Worm (Caenorhabditis elegans): Measurements from ENCODE around the gene K01A11.1.

Gene K01A11.1

DNA sequence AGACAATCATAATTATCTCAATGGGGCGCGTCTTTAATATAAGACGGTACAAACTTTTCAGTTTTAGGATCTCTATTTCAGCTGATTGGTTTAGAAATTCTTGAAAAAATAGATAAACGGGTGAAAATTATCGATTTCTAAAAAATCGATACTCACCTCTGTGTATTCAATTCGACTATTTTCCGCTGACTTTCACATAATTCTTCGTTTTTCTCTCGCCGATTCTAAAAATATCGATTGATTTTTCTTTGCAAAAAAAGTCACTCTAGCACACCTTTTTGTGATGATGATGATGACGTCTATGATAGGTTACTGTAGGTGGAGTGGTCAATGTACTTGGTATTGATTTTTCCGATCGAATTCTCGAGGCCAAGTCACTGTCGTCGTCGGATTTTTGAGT, 1.5 kb downstream of the K01A11.1 start:
- TF ChIP-seq ceh-28 (tag; optimal IDR thresholded peaks at IDR 0.05) (peak; percentile 82), gei-8 (GFP tag; optimal IDR thresholded peaks at IDR 0.05) (no peak), set-16 (GFP tag; IDR thresholded peaks at IDR 0.05) (no peak), nhr-111 (GFP tag; optimal IDR thresholded peaks at IDR 0.05) (no peak), ceh-20 (GFP tag; IDR thresholded peaks at IDR 0.05) (no peak), lin-13 (GFP tag; optimal IDR thresholded peaks at IDR 0.05) (no peak)

DNA sequence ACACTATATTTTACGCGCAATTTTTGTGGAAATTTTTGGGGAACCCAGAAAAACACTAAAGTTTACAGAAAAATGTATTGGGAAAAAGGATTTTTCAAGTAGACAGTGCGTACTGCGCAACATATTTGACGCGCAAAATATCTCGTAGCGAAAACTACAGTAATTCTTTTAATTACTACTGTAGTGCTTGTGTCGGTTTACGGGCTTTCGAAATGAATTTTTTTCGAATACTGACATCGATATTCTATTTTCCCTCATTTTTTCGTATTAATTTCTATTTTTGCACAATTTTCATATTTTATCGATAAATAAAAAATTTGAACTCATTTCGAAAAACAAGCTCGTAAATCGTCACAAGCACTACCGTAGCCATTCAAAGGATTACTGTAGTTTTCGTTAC, 2.7 kb downstream of the K01A11.1 start:
- TF ChIP-seq unc-62 (GFP tag; optimal IDR thresholded peaks at IDR 0.05 in 1 of 2): peak in 1 of 2 experiments; percentile 95
- no peak for TF ChIP-seq unc-62 (tag; optimal IDR thresholded peaks at IDR 0.05)
- no peak for TF ChIP-seq lin-13 (GFP tag; optimal IDR thresholded peaks at IDR 0.05)

DNA sequence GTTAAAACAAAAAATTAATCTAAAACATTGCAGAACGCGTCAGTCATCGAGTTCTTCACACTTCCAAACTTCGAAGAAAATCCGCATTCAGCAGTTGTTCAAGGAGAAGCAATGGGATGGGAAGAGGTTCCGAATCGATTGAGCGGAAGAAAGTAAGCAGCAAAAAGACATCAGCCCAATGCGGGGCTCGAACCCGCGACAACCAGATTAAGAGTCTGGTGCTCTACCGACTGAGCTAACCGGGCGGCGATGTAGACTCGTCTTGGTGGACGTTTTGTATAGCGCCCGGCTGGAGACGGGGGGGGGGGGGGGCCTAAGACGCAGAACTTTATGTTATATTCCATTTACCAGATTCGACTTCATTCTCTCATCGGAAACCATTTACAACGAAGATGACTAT, 4.5 kb downstream of the K01A11.1 start:
- TF ChIP-seq lim-7 (GFP tag; IDR thresholded peaks at IDR 0.05): peak; percentile 79
- TF ChIP-seq dpl-1 (GFP tag; optimal IDR thresholded peaks at IDR 0.05): no peak
- 0 out of 2 replicates have a peak, but pooled peaks have one; percentile 14 for TF ChIP-seq php-3 (GFP tag; IDR thresholded peaks at IDR 0.05)
- TF ChIP-seq madf-9 (GFP tag; conservative IDR thresholded peaks at IDR 0.05): no peak
- TF ChIP-seq vab-7 (GFP tag; IDR thresholded peaks at IDR 0.05): peak; percentile 51; the same call in 1 of the 2 replicates
- TF ChIP-seq ZK546.5 (tag; optimal IDR thresholded peaks at IDR 0.05): no peak
- TF ChIP-seq T26A8.4 (GFP tag; IDR thresholded peaks at IDR 0.05): 0 out of 2 replicates have a peak, but pooled peaks have one; percentile 15
- peak; percentile 54; the same call in 1 of the 2 replicates for TF ChIP-seq zfp-3 (GFP tag; conservative IDR thresholded peaks at IDR 0.05)
- peak; percentile 83 for TF ChIP-seq egl-43 (GFP tag; IDR thresholded peaks at IDR 0.05)
- 0 out of 2 replicates have a peak, but pooled peaks have one; percentile 36 for TF ChIP-seq ZK337.2 (GFP tag; IDR thresholded peaks at IDR 0.05)
- TF ChIP-seq set-16 (GFP tag; IDR thresholded peaks at IDR 0.05): peak; percentile 74
- peak; percentile 37 for TF ChIP-seq duxl-1 (tag; optimal IDR thresholded peaks at IDR 0.05; ENCODE audit: poor library complexity)
- peak; percentile 83 for TF ChIP-seq arid-1 (GFP tag; conservative IDR thresholded peaks at IDR 0.05)
- 0 out of 2 replicates have a peak, but pooled peaks have one; percentile 15 for TF ChIP-seq ceh-20 (GFP tag; IDR thresholded peaks at IDR 0.05)
- peak; percentile 22; the same call in 1 of the 2 replicates for TF ChIP-seq lin-1 (GFP tag; IDR thresholded peaks at IDR 0.05)
- TF ChIP-seq mes-2 (tag; optimal IDR thresholded peaks at IDR 0.05; ENCODE audit: poor library complexity, severe bottlenecking): no peak
- peak; percentile 66 for TF ChIP-seq lin-38 (GFP tag; IDR thresholded peaks at IDR 0.05)
- 0 out of 2 replicates have a peak, but pooled peaks have one; percentile 43 for TF ChIP-seq ctbp-1 (GFP tag; IDR thresholded peaks at IDR 0.05)
- peak; percentile 36 for TF ChIP-seq dmd-6 (GFP tag; IDR thresholded peaks at IDR 0.05)
- peak; percentile 49; the same call in 1 of the 2 replicates for TF ChIP-seq hmg-1.1 (GFP tag; IDR thresholded peaks at IDR 0.05)
- 0 out of 2 replicates have a peak, but pooled peaks have one; percentile 14 for TF ChIP-seq mdt-29 (GFP tag; IDR thresholded peaks at IDR 0.05)
- 0 out of 4 replicates have a peak, but pooled peaks of 1 of the 2 experiments have one; percentile 49 for TF ChIP-seq madf-5 (GFP tag; IDR thresholded peaks at IDR 0.05)
- TF ChIP-seq sdz-12 (GFP tag; optimal IDR thresholded peaks at IDR 0.05): no peak
- 0 out of 2 replicates have a peak, but pooled peaks have one; percentile 19 for TF ChIP-seq tra-1 (GFP tag; IDR thresholded peaks at IDR 0.05)
- peak; percentile 50; the same call in 1 of the 2 replicates for TF ChIP-seq pha-4 (GFP tag; IDR thresholded peaks at IDR 0.05)
- TF ChIP-seq pha-4 (tag; optimal IDR thresholded peaks at IDR 0.05): no peak
- TF ChIP-seq D1046.2 (GFP tag; IDR thresholded peaks at IDR 0.05): no peak
- peak; percentile 63; the same call in 1 of the 2 replicates for TF ChIP-seq dmd-8 (GFP tag; IDR thresholded peaks at IDR 0.05)
- TF ChIP-seq nhr-25 (tag; optimal IDR thresholded peaks at IDR 0.05; ENCODE audit: borderline replicate concordance, insufficient read depth): no peak

DNA sequence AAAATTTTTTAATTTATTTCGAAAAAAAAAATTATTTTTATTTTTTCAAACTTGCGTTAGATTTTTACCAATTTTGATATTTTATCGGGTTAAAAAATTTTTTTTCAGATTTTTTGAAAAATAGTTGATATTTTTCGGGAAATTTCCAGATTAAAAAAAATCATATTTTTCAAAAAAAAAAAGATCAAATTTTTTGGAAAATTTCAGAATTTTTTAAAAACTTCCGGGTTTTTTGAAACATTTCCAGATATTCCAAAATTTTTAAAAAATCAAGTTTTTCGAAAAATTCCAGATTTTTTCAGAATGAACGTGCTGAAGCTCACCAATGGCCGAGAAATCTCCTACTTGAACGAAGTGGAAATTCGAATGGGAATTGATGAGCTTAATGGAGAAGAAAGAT, 5.8 kb downstream of the K01A11.1 start, which contains the start of gene metl-18:
metl-18 (plus strand) TSS at position 301 of the 400 bp plus-strand sequence.
- TF ChIP-seq lin-15B (tag; optimal IDR thresholded peaks at IDR 0.05) (no peak), vab-7 (GFP tag; IDR thresholded peaks at IDR 0.05) (no peak), nhr-102 (tag; optimal IDR thresholded peaks at IDR 0.05) (no peak), D1046.2 (GFP tag; IDR thresholded peaks at IDR 0.05) (no peak), ces-1 (GFP tag; optimal IDR thresholded peaks at IDR 0.05) (no peak), lin-38 (GFP tag; IDR thresholded peaks at IDR 0.05) (no peak), nhr-48 (tag; optimal IDR thresholded peaks at IDR 0.05) (no peak), hmg-1.1 (GFP tag; IDR thresholded peaks at IDR 0.05) (no peak), zip-11 (GFP tag; IDR thresholded peaks at IDR 0.05) (no peak), mdl-1 (tag; optimal IDR thresholded peaks at IDR 0.05) (no peak), snpc-4 (tag; optimal IDR thresholded peaks at IDR 0.05) (no peak), tra-1 (GFP tag; IDR thresholded peaks at IDR 0.05) (no peak), attf-4 (tag; optimal IDR thresholded peaks at IDR 0.05) (no peak), spr-1 (tag; optimal IDR thresholded peaks at IDR 0.05) (no peak), ama-1 (optimal IDR thresholded peaks at IDR 0.05) (no peak), nhr-25 (tag; optimal IDR thresholded peaks at IDR 0.05; ENCODE audit: borderline replicate concordance, insufficient read depth) (no peak)

All from whole organism, L4 larva.